Fruit fly (Drosophila melanogaster) whole organism, wandering third instar larva: ENCODE data around the gene CG13921.
A peak's percentile ranks its signal among the peaks of the same experiment; 100 is the strongest.

ENCODE experiments used
- Abd-B ChIP-seq: fragments of >200 bp; optimal IDR thresholded peaks from 2 replicates; lab custom pipeline; 2017; ENCODE audit warnings: missing biosample characterization, missing genetic modification characterization
- CG32264 ChIP-seq: fragments of 200-800 bp; sonication (Bioruptor generic); optimal IDR thresholded peaks from 2 replicates; lab custom pipeline; 2016; ENCODE audit warnings: missing biosample characterization, missing genetic modification characterization
- CG9705 ChIP-seq: fragments of 200-800 bp; sonication (Bioruptor generic); optimal IDR thresholded peaks from 2 replicates; lab custom pipeline; 2018; ENCODE audit warnings: missing biosample characterization, mild to moderate bottlenecking, missing genetic modification characterization
- CrebA ChIP-seq: fragments of 200-800 bp; sonication (Bioruptor generic); optimal IDR thresholded peaks from 2 replicates; lab custom pipeline; 2016; ENCODE audit warnings: missing biosample characterization, mild to moderate bottlenecking, missing genetic modification characterization, borderline replicate concordance
- Dfd ChIP-seq: fragments of >200 bp; optimal IDR thresholded peaks from 2 replicates; lab custom pipeline; 2017; ENCODE audit warnings: missing biosample characterization, missing genetic modification characterization
- Dif ChIP-seq: fragments of 200-275, 200-300 bp; sonication (Bioruptor generic); optimal IDR thresholded peaks from 2 replicates; lab custom pipeline; 2018; ENCODE audit warnings: missing biosample characterization, missing genetic modification characterization; ENCODE audit not compliant: partially characterized antibody
- HLH106 ChIP-seq: fragments of 200-800 bp; optimal IDR thresholded peaks from 3 replicates; lab custom pipeline; 2019; ENCODE audit warnings: missing biosample characterization, mild to moderate bottlenecking, missing genetic modification characterization, moderate library complexity
- Hnf4 ChIP-seq: fragments of 200-800 bp; sonication (Bioruptor generic); optimal IDR thresholded peaks from 2 replicates; lab custom pipeline; 2016; ENCODE audit warnings: missing biosample characterization, mild to moderate bottlenecking, missing genetic modification characterization
- Hr78 ChIP-seq: fragments of >200 bp; optimal IDR thresholded peaks from 2 replicates; lab custom pipeline; 2017; ENCODE audit warnings: missing biosample characterization, missing genetic modification characterization
- Hr83 ChIP-seq: fragments of 200-300 bp; sonication (Bioruptor generic); optimal IDR thresholded peaks from 2 replicates; lab custom pipeline; 2016; ENCODE audit warnings: missing biosample characterization, mild to moderate bottlenecking, missing genetic modification characterization, moderate library complexity; ENCODE audit not compliant: poor library complexity, severe bottlenecking
- Jra ChIP-seq: sonication (Bioruptor generic); optimal IDR thresholded peaks from 2 replicates; lab custom pipeline; 2016; ENCODE audit warnings: missing biosample characterization, missing genetic modification characterization
- Mio ChIP-seq: sonication (Bioruptor generic); optimal IDR thresholded peaks from 2 replicates; lab custom pipeline; 2016; ENCODE audit warnings: missing biosample characterization, missing genetic modification characterization
- Myc ChIP-seq: fragments of >200 bp; optimal IDR thresholded peaks from 2 replicates; lab custom pipeline; 2017
- N ChIP-seq: fragments of >200 bp; optimal IDR thresholded peaks from 2 replicates; lab custom pipeline; 2018; ENCODE audit warnings: missing biosample characterization, missing external identifiers, missing genetic modification characterization
- OdsH ChIP-seq: fragments of 200-800 bp; sonication (Bioruptor generic); optimal IDR thresholded peaks from 2 replicates; lab custom pipeline; 2016; ENCODE audit warnings: missing biosample characterization, mild to moderate bottlenecking, missing genetic modification characterization
- Rel ChIP-seq, 2 experiments: fragments of 200-800 bp; sonication (Bioruptor generic) in 1 of 2; optimal IDR thresholded peaks; 2 replicates in 1 of 2; 3 replicates in 1 of 2; lab custom pipeline; 2016 to 2019; ENCODE audit warnings: mild to moderate bottlenecking in 2 of 2, missing biosample characterization in 2 of 2, missing genetic modification characterization in 2 of 2, moderate library complexity in 1 of 2
- Sp1 ChIP-seq: fragments of 200-800 bp; sonication (Bioruptor generic); optimal IDR thresholded peaks from 3 replicates; lab custom pipeline; 2019; ENCODE audit warnings: missing biosample characterization, mild to moderate bottlenecking, missing genetic modification characterization, moderate library complexity
- Vsx2 ChIP-seq: fragments of 200-300, 225-300 bp; sonication (Bioruptor generic); optimal IDR thresholded peaks from 2 replicates; lab custom pipeline; 2018; ENCODE audit warnings: missing biosample characterization, missing genetic modification characterization; ENCODE audit not compliant: partially characterized antibody
- br ChIP-seq: fragments of 200-800 bp; sonication (Bioruptor generic); optimal IDR thresholded peaks from 2 replicates; lab custom pipeline; 2016; ENCODE audit warnings: missing biosample characterization, missing genetic modification characterization
- brk ChIP-seq: fragments of 200-800 bp; sonication (Bioruptor generic); optimal IDR thresholded peaks from 2 replicates; lab custom pipeline; 2016; ENCODE audit warnings: missing biosample characterization, mild to moderate bottlenecking, missing genetic modification characterization
- dl ChIP-seq, 2 experiments: fragments of 175-275, 200-275 bp in 1 of 2; fragments of 200-275 bp in 1 of 2; sonication (Bioruptor generic); optimal IDR thresholded peaks; lab custom pipeline; 2018; ENCODE audit warnings: mild to moderate bottlenecking in 2 of 2, missing biosample characterization in 2 of 2, missing genetic modification characterization in 2 of 2, moderate library complexity in 2 of 2; ENCODE audit not compliant: partially characterized antibody in 2 of 2, insufficient read depth in 1 of 2
- dmrt93B ChIP-seq: fragments of 200-800 bp; sonication (Bioruptor generic); optimal IDR thresholded peaks from 2 replicates; lab custom pipeline; 2018; ENCODE audit warnings: missing biosample characterization, mild to moderate bottlenecking, missing genetic modification characterization
- dsf ChIP-seq: sonication (Bioruptor generic); optimal IDR thresholded peaks from 2 replicates; lab custom pipeline; 2016; ENCODE audit warnings: missing biosample characterization, missing genetic modification characterization, borderline replicate concordance
- ey ChIP-seq: fragments of 200-800 bp; sonication (Bioruptor generic); optimal IDR thresholded peaks from 2 replicates; lab custom pipeline; 2016; ENCODE audit warnings: missing biosample characterization, missing genetic modification characterization
- foxo ChIP-seq, 2 experiments: fragments of 200-800 bp; sonication (Bioruptor generic); optimal IDR thresholded peaks; 2 replicates in 1 of 2; 3 replicates in 1 of 2; lab custom pipeline; 2016 to 2017; ENCODE audit warnings: missing biosample characterization in 2 of 2, missing genetic modification characterization in 2 of 2
- fru ChIP-seq: fragments of 200-800 bp; sonication (Bioruptor generic); optimal IDR thresholded peaks from 3 replicates; lab custom pipeline; 2016; ENCODE audit warnings: missing biosample characterization, mild to moderate bottlenecking, missing genetic modification characterization
- h ChIP-seq: fragments of 200-800 bp; sonication (Bioruptor generic); optimal IDR thresholded peaks from 3 replicates; lab custom pipeline; 2016; ENCODE audit warnings: missing biosample characterization, mild to moderate bottlenecking, missing genetic modification characterization
- jim ChIP-seq: fragments of 175-275, 200-325 bp; sonication (Bioruptor generic); optimal IDR thresholded peaks from 2 replicates; lab custom pipeline; 2016; ENCODE audit warnings: missing biosample characterization, mild to moderate bottlenecking, missing genetic modification characterization
- lola ChIP-seq: fragments of >200 bp; optimal IDR thresholded peaks from 2 replicates; lab custom pipeline; 2017; ENCODE audit warnings: missing biosample characterization, missing genetic modification characterization
- pan ChIP-seq: fragments of >200 bp; optimal IDR thresholded peaks from 2 replicates; lab custom pipeline; 2017
- psq ChIP-seq: fragments of 200-800 bp; sonication (Bioruptor generic); optimal IDR thresholded peaks from 3 replicates; lab custom pipeline; 2017; ENCODE audit warnings: missing biosample characterization, mild to moderate bottlenecking, missing genetic modification characterization, moderate library complexity
- rgr ChIP-seq: fragments of 200-800 bp; sonication (Bioruptor generic); optimal IDR thresholded peaks from 3 replicates; lab custom pipeline; 2016; ENCODE audit warnings: missing biosample characterization, mild to moderate bottlenecking, missing genetic modification characterization
- sage ChIP-seq: fragments of 200-800 bp; sonication (Bioruptor generic); optimal IDR thresholded peaks from 2 replicates; lab custom pipeline; 2016; ENCODE audit warnings: missing biosample characterization, mild to moderate bottlenecking, missing genetic modification characterization
- sv ChIP-seq: fragments of 200-800 bp; sonication (Bioruptor generic); optimal IDR thresholded peaks from 3 replicates; lab custom pipeline; 2016; ENCODE audit warnings: missing biosample characterization, missing genetic modification characterization
- tai ChIP-seq: sonication (Bioruptor generic); optimal IDR thresholded peaks from 2 replicates; lab custom pipeline; 2016; ENCODE audit warnings: missing biosample characterization, missing genetic modification characterization
- usp ChIP-seq: fragments of >200 bp; optimal IDR thresholded peaks from 2 replicates; lab custom pipeline; 2017; ENCODE audit warnings: missing biosample characterization, missing genetic modification characterization
- woc ChIP-seq: sonication (Bioruptor generic); optimal IDR thresholded peaks from 2 replicates; lab custom pipeline; 2016; ENCODE audit warnings: missing biosample characterization, mild to moderate bottlenecking, missing genetic modification characterization

The CG13921 gene

DNA sequence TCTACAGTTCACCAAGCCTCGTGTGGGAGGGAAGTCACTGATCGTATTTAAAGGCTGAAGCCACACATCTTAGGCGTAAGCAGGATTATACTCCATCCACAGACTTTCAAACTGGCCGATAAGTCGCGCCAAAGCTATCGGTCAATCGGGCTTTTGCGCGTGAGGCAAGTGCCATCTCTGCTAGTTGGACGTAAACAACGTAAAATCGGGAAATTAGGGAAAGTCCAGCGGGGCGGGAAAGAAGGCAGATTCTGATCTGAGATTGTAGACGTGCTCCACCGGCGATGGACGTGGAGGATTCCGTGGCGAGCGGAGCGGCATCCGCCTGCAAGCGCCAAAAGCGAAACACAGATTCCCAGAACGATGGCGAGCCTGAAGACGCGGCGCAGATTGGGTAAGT is 9.4 kb downstream of the CG13921 start, which contains the start of gene CG8001:
Gene CG8001, plus strand, starts transcription at position 17 of the 400 bp plus-strand sequence.
- no peak for TF ChIP-seq usp (GFP tag; lab: Kevin White, UChicago)
- TF ChIP-seq CG9705 (GFP tag; lab: Kevin White, UChicago) = no peak
- no peak for TF ChIP-seq Dif (GFP tag; lab: Kevin White, UChicago)
- no peak for TF ChIP-seq sage
- no peak for TF ChIP-seq ey
- no peak for TF ChIP-seq Rel (GFP tag; optimal IDR thresholded peaks at IDR 0.05; lab: Kevin White, UChicago)
- peak; percentile 86 for TF ChIP-seq Rel (tag; optimal IDR thresholded peaks at IDR 0.05; lab: Kevin White, UChicago)

DNA sequence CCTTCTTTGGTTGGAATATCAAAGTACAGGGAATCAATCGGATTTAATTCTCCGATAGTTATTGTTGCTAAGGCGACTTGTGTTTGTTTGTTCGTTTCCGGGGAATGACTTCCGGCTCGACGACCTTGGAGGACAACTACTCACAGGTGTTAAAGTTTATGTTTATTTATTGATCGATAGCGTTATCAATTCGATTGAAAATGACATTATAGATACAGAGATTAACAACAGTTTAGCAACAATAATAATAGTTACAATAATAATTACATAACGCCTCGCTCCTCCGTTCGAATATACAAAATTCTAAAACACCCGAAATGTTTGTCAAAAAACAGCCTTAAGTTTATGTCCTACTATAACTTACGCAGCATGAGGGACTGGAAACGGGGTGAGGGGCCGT is 25.0 kb downstream of the CG13921 start, which contains the start of gene Dhc62B:
Gene Dhc62B, minus strand, starts transcription at position 101 of the 400 bp plus-strand sequence.
- TF ChIP-seq Hnf4 (GFP tag; lab: Kevin White, UChicago) (no peak), Hr78 (GFP tag; lab: Kevin White, UChicago) (no peak), woc (GFP tag; lab: Kevin White, UChicago) (no peak), ey (no peak), OdsH (GFP tag; lab: Kevin White, UChicago) (no peak), fru (GFP tag; lab: Kevin White, UChicago) (no peak), Hr83 (GFP tag; lab: Kevin White, UChicago) (no peak)

DNA sequence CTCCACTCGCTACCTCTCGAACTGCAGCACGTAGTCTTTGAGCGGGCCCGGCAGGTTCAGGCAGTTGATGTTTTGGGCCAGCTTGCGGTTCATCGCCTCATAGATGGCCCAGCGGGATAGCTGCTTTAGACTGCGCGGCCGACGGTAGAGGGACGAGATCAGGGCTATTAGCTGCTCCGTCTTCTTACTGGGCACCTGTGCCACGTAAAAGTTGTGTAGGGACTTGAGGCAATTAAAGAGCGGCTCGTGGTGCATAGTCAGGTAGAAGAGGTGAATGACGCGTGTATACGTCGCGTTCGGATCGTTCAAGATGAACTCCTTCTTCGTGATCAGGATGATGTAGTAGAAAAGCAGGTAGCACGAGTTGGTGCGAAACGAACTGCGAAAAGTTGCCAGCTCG is 25.9 kb downstream of the CG13921 start:
- TF ChIP-seq HLH106 (tag; lab: Kevin White, UChicago) = no peak
- TF ChIP-seq fru (GFP tag; lab: Kevin White, UChicago) = no peak
- TF ChIP-seq sv (GFP tag; lab: Kevin White, UChicago) = no peak
- no peak for TF ChIP-seq jim (GFP tag; lab: Kevin White, UChicago)
- TF ChIP-seq OdsH (GFP tag; lab: Kevin White, UChicago) = no peak
- TF ChIP-seq CG32264 (GFP tag; lab: Kevin White, UChicago) = no peak
- TF ChIP-seq Abd-B (GFP tag; lab: Kevin White, UChicago) = no peak
- TF ChIP-seq Rel (GFP tag; optimal IDR thresholded peaks at IDR 0.05; lab: Kevin White, UChicago) = no peak
- TF ChIP-seq Rel (tag; optimal IDR thresholded peaks at IDR 0.05; lab: Kevin White, UChicago) = no peak
- TF ChIP-seq brk = no peak
- TF ChIP-seq dmrt93B = no peak

DNA sequence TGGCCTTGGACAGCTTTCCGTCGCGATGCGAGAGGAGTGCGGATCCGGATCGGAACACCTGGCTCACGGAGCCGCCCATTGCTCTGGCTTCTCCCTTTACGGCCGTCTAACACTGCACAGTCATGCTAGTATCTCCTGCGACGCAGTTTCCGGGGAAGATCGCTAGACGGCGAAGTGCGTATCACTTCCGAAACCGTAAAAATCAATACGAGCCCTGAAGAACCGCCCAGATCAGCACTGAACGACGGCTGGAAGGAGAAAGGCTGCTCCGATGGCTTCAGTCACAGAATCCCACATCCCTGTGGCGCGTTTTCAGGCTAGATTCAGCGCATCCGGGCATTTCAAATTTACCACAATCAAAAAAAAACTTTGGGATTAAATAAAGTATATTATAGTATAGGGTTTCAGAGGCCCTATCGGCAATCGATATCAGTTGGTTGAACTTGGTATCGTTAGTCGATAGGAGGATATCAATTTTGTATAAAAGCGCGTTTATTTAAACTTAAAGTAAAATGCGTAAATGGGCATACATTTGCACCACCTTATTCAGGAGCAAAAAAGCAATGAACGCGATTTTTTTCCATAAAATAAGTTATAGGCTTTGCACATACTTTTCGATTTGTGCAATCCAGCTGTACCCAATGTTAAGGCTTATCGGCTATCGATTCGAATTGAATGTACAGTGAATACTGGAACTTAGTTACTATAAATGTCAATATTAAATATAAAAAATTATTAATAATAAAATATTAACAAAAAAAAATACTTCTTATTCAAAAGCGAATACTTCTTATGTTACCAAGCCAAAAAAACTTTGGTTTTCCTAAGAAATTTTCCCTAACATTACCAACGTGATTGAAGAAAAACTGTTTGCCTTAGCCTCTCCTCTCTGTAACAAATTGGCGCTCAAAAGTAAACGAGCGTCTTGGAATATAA is 28.3 kb downstream of the CG13921 start, which contains the start of the genes CG13933 and PolD2:
Gene CG13933, minus strand, starts transcription at position 435 of the 936 bp plus-strand sequence.
Gene PolD2, plus strand, starts transcription at position 921 of the 936 bp plus-strand sequence.
- TF ChIP-seq ey (peak; percentile 93), HLH106 (tag; lab: Kevin White, UChicago) (peak; percentile 96), woc (GFP tag; lab: Kevin White, UChicago) (no peak), rgr (GFP tag; lab: Kevin White, UChicago) (peak; percentile 99), sv (GFP tag; lab: Kevin White, UChicago) (peak; percentile 89), usp (GFP tag; lab: Kevin White, UChicago) (no peak), fru (GFP tag; lab: Kevin White, UChicago) (peak; percentile 91), dsf (GFP tag; lab: Kevin White, UChicago) (no peak), Sp1 (GFP tag; lab: Kevin White, UChicago) (peak; percentile 99), pan (lab: Kevin White, UChicago) (no peak), Myc (lab: Kevin White, UChicago) (no peak), Vsx2 (no peak), jim (GFP tag; lab: Kevin White, UChicago) (no peak), dmrt93B (peak; percentile 84), psq (peak; percentile 97), Hr78 (GFP tag; lab: Kevin White, UChicago) (no peak), brk (no peak), Jra (no peak), dl (GFP tag; optimal IDR thresholded peaks at IDR 0.05; lab: Kevin White, UChicago; ENCODE audit: insufficient read depth in 1 of 2, partially characterized antibody in 2 of 2) (no peak), br (GFP tag; lab: Kevin White, UChicago) (no peak), Dif (GFP tag; lab: Kevin White, UChicago) (no peak), CG9705 (GFP tag; lab: Kevin White, UChicago) (no peak), Hnf4 (GFP tag; lab: Kevin White, UChicago) (no peak), N (GFP tag; lab: Kevin White, UChicago) (no peak), h (GFP tag; lab: Kevin White, UChicago) (peak; percentile 97), lola (no peak), sage (no peak), Rel (GFP tag; optimal IDR thresholded peaks at IDR 0.05; lab: Kevin White, UChicago) (peak; percentile 69), Rel (tag; optimal IDR thresholded peaks at IDR 0.05; lab: Kevin White, UChicago) (peak; percentile 69), CrebA (GFP tag; lab: Kevin White, UChicago) (no peak), Hr83 (GFP tag; lab: Kevin White, UChicago) (peak; percentile 46), Mio (peak; percentile 68), OdsH (GFP tag; lab: Kevin White, UChicago) (peak; percentile 98), Dfd (GFP tag; lab: Kevin White, UChicago) (no peak), foxo (GFP tag; optimal IDR thresholded peaks at IDR 0.05; lab: Kevin White, UChicago) (peak in 1 of 2 experiments; percentile 98), tai (GFP tag; lab: Kevin White, UChicago) (no peak), CG32264 (GFP tag; lab: Kevin White, UChicago) (no peak), Abd-B (GFP tag; lab: Kevin White, UChicago) (no peak)
